Worm (Caenorhabditis elegans) whole organism, L1 larva: Measurements from ENCODE around the gene lbp-3.
A peak's percentile ranks its signal among the peaks of the same experiment; 100 is the strongest.

ENCODE experiments used
- C04F5.9 ChIP-seq: sonication (generic microtip); optimal IDR thresholded peaks from 2 replicates; lab custom pipeline; 2016; ENCODE audit warnings: missing genetic modification characterization, missing compliant biosample characterization
- aha-1 ChIP-seq: fragments of 150-350 bp; optimal IDR thresholded peaks from 2 replicates; lab custom pipeline; 2014; ENCODE audit warnings: missing biosample characterization, missing genetic modification characterization
- aly-2 ChIP-seq: fragments of 150-350 bp; optimal IDR thresholded peaks from 2 replicates; lab custom pipeline; 2014; ENCODE audit warnings: missing biosample characterization, missing genetic modification characterization
- ama-1 ChIP-seq: fragments of 150-350 bp; optimal IDR thresholded peaks from 2 replicates; lab custom pipeline; 2014
- ceh-63 ChIP-seq: fragments of 200-800 bp; sonication (Bioruptor generic); optimal IDR thresholded peaks from 2 replicates; lab custom pipeline; 2018; ENCODE audit warnings: mild to moderate bottlenecking, missing genetic modification characterization, missing compliant biosample characterization
- ceh-82 ChIP-seq, 3 experiments: fragments of 150-350 bp in 1 of 3; sonication (generic microtip) in 2 of 3; optimal IDR thresholded peaks; 2 replicates each; lab custom pipeline; 2014 to 2017; ENCODE audit warnings: missing biosample characterization in 3 of 3, missing genetic modification characterization in 3 of 3
- ces-1 ChIP-seq: fragments of 150-350 bp; optimal IDR thresholded peaks from 2 replicates; lab custom pipeline; 2014; ENCODE audit warnings: missing biosample characterization, missing genetic modification reagents, missing genetic modification characterization
- dpl-1 ChIP-seq, 3 experiments: fragments of 150-350 bp in 2 of 3; sonication (generic microtip) in 1 of 3; optimal IDR thresholded peaks; 2 replicates each; lab custom pipeline; 2014 to 2017; ENCODE audit warnings: missing biosample characterization in 3 of 3, missing genetic modification characterization in 3 of 3, missing genetic modification reagents in 3 of 3
- dsc-1 ChIP-seq: sonication (generic microtip); optimal IDR thresholded peaks from 2 replicates; lab custom pipeline; 2016; ENCODE audit warnings: mild to moderate bottlenecking, missing genetic modification characterization, missing compliant biosample characterization
- elt-2 ChIP-seq: sonication (generic microtip); optimal IDR thresholded peaks from 2 replicates; lab custom pipeline; 2016; ENCODE audit warnings: missing genetic modification characterization, mild to moderate bottlenecking, inconsistent platforms, missing compliant biosample characterization, missing genetic modification reagents
- fkh-10 ChIP-seq: sonication (generic microtip); optimal IDR thresholded peaks from 2 replicates; lab custom pipeline; 2017; ENCODE audit warnings: missing biosample characterization, missing genetic modification reagents, missing genetic modification characterization
- fkh-8 ChIP-seq: sonication (generic microtip); optimal IDR thresholded peaks from 2 replicates; lab custom pipeline; 2016; ENCODE audit warnings: mild to moderate bottlenecking, missing genetic modification characterization, missing compliant biosample characterization
- grh-1 ChIP-seq: fragments of 200-800 bp; sonication (Bioruptor generic); IDR thresholded peaks from 2 replicates; pipeline ENCODE4 v1.3.6; 2022; ENCODE audit warnings: missing genetic modification reagents, missing genetic modification characterization, missing compliant biosample characterization
- hlh-4 ChIP-seq: sonication (generic microtip); optimal IDR thresholded peaks from 2 replicates; lab custom pipeline; 2016; ENCODE audit warnings: mild to moderate bottlenecking, missing genetic modification characterization, missing compliant biosample characterization
- hpl-2 ChIP-seq: fragments of 150-350 bp; optimal IDR thresholded peaks from 2 replicates; lab custom pipeline; 2014; ENCODE audit warnings: missing biosample characterization, missing genetic modification reagents, missing genetic modification characterization
- irx-1 ChIP-seq: sonication (generic microtip); optimal IDR thresholded peaks from 2 replicates; lab custom pipeline; 2016; ENCODE audit warnings: missing genetic modification characterization, missing compliant biosample characterization
- isw-1 ChIP-seq: fragments of 200-800 bp; sonication (Bioruptor generic); IDR thresholded peaks from 2 replicates; pipeline ENCODE4 v1.3.6; 2022; ENCODE audit warnings: missing genetic modification characterization, missing compliant biosample characterization
- lin-14 ChIP-seq: fragments of 200-800 bp; sonication (Bioruptor generic); optimal IDR thresholded peaks from 2 replicates; lab custom pipeline; 2018; ENCODE audit warnings: mild to moderate bottlenecking, missing genetic modification characterization, moderate library complexity, missing compliant biosample characterization
- mef-2 ChIP-seq: fragments of 150-350 bp; optimal IDR thresholded peaks from 2 replicates; lab custom pipeline; 2014; ENCODE audit warnings: missing biosample characterization, missing genetic modification characterization
- mep-1 ChIP-seq: fragments of 150-350 bp; optimal IDR thresholded peaks from 2 replicates; lab custom pipeline; 2014; ENCODE audit warnings: missing biosample characterization, missing genetic modification characterization
- nhr-12 ChIP-seq: sonication (generic microtip); optimal IDR thresholded peaks from 2 replicates; lab custom pipeline; 2017; ENCODE audit warnings: missing biosample characterization, missing genetic modification characterization
- nhr-20 ChIP-seq: sonication (generic microtip); optimal IDR thresholded peaks from 2 replicates; lab custom pipeline; 2016; ENCODE audit warnings: mild to moderate bottlenecking, missing genetic modification characterization, missing compliant biosample characterization
- nhr-237 ChIP-seq: fragments of 150-350 bp; optimal IDR thresholded peaks from 2 replicates; lab custom pipeline; 2014; ENCODE audit warnings: missing biosample characterization, missing genetic modification characterization
- nhr-28 ChIP-seq: fragments of 150-350 bp; optimal IDR thresholded peaks from 2 replicates; lab custom pipeline; 2014; ENCODE audit warnings: missing biosample characterization, missing genetic modification characterization
- nhr-47 ChIP-seq: sonication (generic microtip); optimal IDR thresholded peaks from 2 replicates; lab custom pipeline; 2016; ENCODE audit warnings: mild to moderate bottlenecking, missing genetic modification characterization, moderate library complexity, missing compliant biosample characterization
- nhr-84 ChIP-seq: sonication (generic microtip); optimal IDR thresholded peaks from 2 replicates; lab custom pipeline; 2017; ENCODE audit warnings: missing biosample characterization, missing genetic modification characterization
- nhr-85 ChIP-seq: sonication (generic microtip); peaks from one replicate; lab custom pipeline; 2016; ENCODE audit warnings: missing genetic modification characterization, inconsistent platforms, missing compliant biosample characterization
- pag-3 ChIP-seq: sonication (generic microtip); optimal IDR thresholded peaks from 2 replicates; lab custom pipeline; 2017; ENCODE audit warnings: missing genetic modification characterization, mild to moderate bottlenecking, missing compliant biosample characterization, antibody characterized with exemption, borderline replicate concordance; ENCODE audit not compliant: insufficient read depth
- rnt-1 ChIP-seq: sonication (generic microtip); optimal IDR thresholded peaks from 2 replicates; lab custom pipeline; 2016; ENCODE audit warnings: mild to moderate bottlenecking, missing genetic modification characterization, moderate library complexity, missing compliant biosample characterization
- skn-1 ChIP-seq: fragments of 150-350 bp; optimal IDR thresholded peaks from 2 replicates; lab custom pipeline; 2014; ENCODE audit warnings: missing biosample characterization, missing genetic modification characterization
- snpc-4 ChIP-seq: fragments of 150-350 bp; optimal IDR thresholded peaks from 2 replicates; lab custom pipeline; 2014; ENCODE audit warnings: missing biosample characterization, missing genetic modification characterization
- snu-23 ChIP-seq: sonication (generic microtip); optimal IDR thresholded peaks from 2 replicates; lab custom pipeline; 2016; ENCODE audit warnings: missing genetic modification characterization, missing compliant biosample characterization
- swsn-7 ChIP-seq: sonication (generic microtip); optimal IDR thresholded peaks from 2 replicates; lab custom pipeline; 2016; ENCODE audit warnings: missing genetic modification characterization, missing compliant biosample characterization
- unc-130 ChIP-seq: fragments of 150-350 bp; optimal IDR thresholded peaks from 2 replicates; lab custom pipeline; 2017; ENCODE audit warnings: missing biosample characterization, missing genetic modification characterization, inconsistent platforms
- unc-30 ChIP-seq: sonication (generic microtip); optimal IDR thresholded peaks from 2 replicates; lab custom pipeline; 2017; ENCODE audit warnings: missing biosample characterization, missing genetic modification characterization
- unc-86 ChIP-seq: sonication (generic microtip); optimal IDR thresholded peaks from 2 replicates; lab custom pipeline; 2016; ENCODE audit warnings: missing genetic modification characterization, missing compliant biosample characterization
- xbp-1 ChIP-seq: sonication (generic microtip); optimal IDR thresholded peaks from 2 replicates; lab custom pipeline; 2016; ENCODE audit warnings: missing genetic modification characterization, missing compliant biosample characterization
- ztf-11 ChIP-seq, 2 experiments: sonication (generic microtip); optimal IDR thresholded peaks; 2 replicates each; lab custom pipeline; 2016 to 2017; ENCODE audit warnings: missing genetic modification characterization in 2 of 2, missing biosample characterization in 1 of 2, missing compliant biosample characterization in 1 of 2
- ztf-4 ChIP-seq: fragments of 150-350 bp; optimal IDR thresholded peaks from 2 replicates; lab custom pipeline; 2014; ENCODE audit warnings: missing biosample characterization, missing genetic modification characterization

Gene lbp-3

ce11 chrX:3301770-3302169 is 44.6 kb downstream of the lbp-3 start, which contains the start of gene F11D5.5:
Gene F11D5.5, plus strand, starts transcription at chrX:3302070.
- TF ChIP-seq lin-14 (GFP tag; lab: Kevin White, UChicago) (no peak), skn-1 (tag; lab: Kevin White, UChicago) (no peak), nhr-20 (tag; lab: Kevin White, UChicago) (no peak), nhr-237 (tag; lab: Kevin White, UChicago) (no peak), snu-23 (GFP tag; lab: Kevin White, UChicago) (no peak), nhr-85 (tag; lab: Kevin White, UChicago) (no peak), ces-1 (GFP tag; lab: Kevin White, UChicago) (no peak), fkh-10 (GFP tag; lab: Kevin White, UChicago) (no peak), nhr-28 (no peak), mef-2 (tag; lab: Kevin White, UChicago) (no peak)

- TF ChIP-seq ama-1 (lab: Kevin White, UChicago) (no peak), rnt-1 (no peak), dpl-1 (GFP tag; optimal IDR thresholded peaks at IDR 0.05; lab: Kevin White, UChicago) (no peak), pag-3 (tag; lab: Kevin White, UChicago) (no peak), ztf-11 (tag; optimal IDR thresholded peaks at IDR 0.05; lab: Kevin White, UChicago) (no peak), irx-1 (no peak), xbp-1 (tag; lab: Kevin White, UChicago) (no peak), ztf-4 (tag; lab: Kevin White, UChicago) (no peak), aly-2 (no peak), unc-30 (tag; lab: Kevin White, UChicago) (no peak), isw-1 (GFP tag; lab: Robert Waterston, UW) (no peak), unc-130 (tag; lab: Kevin White, UChicago) (no peak), dsc-1 (tag; lab: Kevin White, UChicago) (no peak), mep-1 (tag; lab: Kevin White, UChicago) (no peak), hpl-2 (GFP tag; lab: Kevin White, UChicago) (no peak), ceh-82 (tag; optimal IDR thresholded peaks at IDR 0.05; lab: Kevin White, UChicago) (no peak), nhr-12 (tag; lab: Kevin White, UChicago) (no peak)
Observed at ce11 chrX:3304068-3304467, 46.9 kb downstream of the lbp-3 start, which contains the start of gene F11D5.7. Gene F11D5.7, plus strand, starts transcription at chrX:3304368.

ce11 chrX:3306594-3307296 is 49.6 kb downstream of the lbp-3 start:
- no peak for TF ChIP-seq snpc-4
- no peak for TF ChIP-seq dsc-1 (tag; lab: Kevin White, UChicago)
- no peak for TF ChIP-seq unc-86 (tag; lab: Kevin White, UChicago)
- TF ChIP-seq elt-2 (tag; lab: Kevin White, UChicago), result peak; percentile 18
- TF ChIP-seq nhr-47 (tag; lab: Kevin White, UChicago), result no peak
- no peak for TF ChIP-seq swsn-7 (tag; lab: Kevin White, UChicago)
- TF ChIP-seq C04F5.9 (tag; lab: Kevin White, UChicago), result no peak
- no peak for TF ChIP-seq aha-1
- no peak for TF ChIP-seq ceh-82 (tag; optimal IDR thresholded peaks at IDR 0.05; lab: Kevin White, UChicago)
- no peak for TF ChIP-seq fkh-8
- no peak for TF ChIP-seq grh-1 (GFP tag; lab: Robert Waterston, UW)
- no peak for TF ChIP-seq nhr-84 (tag; lab: Kevin White, UChicago)
- peak; percentile 1 for TF ChIP-seq nhr-85 (tag; lab: Kevin White, UChicago)
- no peak for TF ChIP-seq ztf-11 (tag; optimal IDR thresholded peaks at IDR 0.05; lab: Kevin White, UChicago)
- TF ChIP-seq rnt-1, result no peak
- no peak for TF ChIP-seq ceh-63 (GFP tag; lab: Kevin White, UChicago)
- TF ChIP-seq hlh-4, result no peak
